Fruit fly (Drosophila melanogaster) whole organism, embryonic: ENCODE measurements around the gene CG14650.

Experiments used
- Asciz ChIP-seq: fragments of 200-800 bp; sonication (Bioruptor generic); optimal IDR thresholded peaks from 2 replicates; lab custom pipeline; 2017; ENCODE audit warnings: missing biosample characterization, mild to moderate bottlenecking, missing genetic modification characterization, missing genetic modification reagents
- Atf6 ChIP-seq: fragments of 200-800 bp; sonication (Bioruptor generic); IDR thresholded peaks from 2 replicates; pipeline ENCODE4 v1.3.6; 2022; ENCODE audit warnings: missing biosample characterization, missing genetic modification characterization
- CG10543 ChIP-seq: fragments of 200-800 bp; sonication (Bioruptor generic); optimal IDR thresholded peaks from 3 replicates; lab custom pipeline; 2017; ENCODE audit warnings: missing biosample characterization, mild to moderate bottlenecking, missing genetic modification characterization, moderate library complexity
- CG13123 ChIP-seq: fragments of 200-800 bp; sonication (Bioruptor generic); optimal IDR thresholded peaks from 2 replicates; lab custom pipeline; 2016; ENCODE audit warnings: missing biosample characterization, missing genetic modification characterization
- CG14965 ChIP-seq: fragments of 200-800 bp; sonication (Bioruptor generic); optimal IDR thresholded peaks from 2 replicates; lab custom pipeline; 2016; ENCODE audit warnings: missing biosample characterization, missing genetic modification characterization, borderline replicate concordance
- CG15479 ChIP-seq: fragments of 200-800 bp; sonication (Bioruptor generic); optimal IDR thresholded peaks from 3 replicates; lab custom pipeline; 2019; ENCODE audit warnings: missing biosample characterization, mild to moderate bottlenecking, missing genetic modification characterization, moderate library complexity
- CG15514 ChIP-seq: fragments of 200-800 bp; sonication (Bioruptor generic); optimal IDR thresholded peaks from 3 replicates; lab custom pipeline; 2017; ENCODE audit warnings: missing biosample characterization, missing genetic modification characterization, mild to moderate bottlenecking, moderate library complexity, missing genetic modification reagents
- CG17359 ChIP-seq: fragments of 200-800 bp; sonication (Bioruptor generic); optimal IDR thresholded peaks from 3 replicates; lab custom pipeline; 2018; ENCODE audit warnings: missing biosample characterization, mild to moderate bottlenecking, missing genetic modification characterization, moderate library complexity
- CG17802 ChIP-seq: fragments of 200-800 bp; sonication (Bioruptor generic); optimal IDR thresholded peaks from 2 replicates; lab custom pipeline; 2018; ENCODE audit warnings: missing biosample characterization, mild to moderate bottlenecking, missing genetic modification characterization, moderate library complexity
- CG2712 ChIP-seq: fragments of 200-800 bp; optimal IDR thresholded peaks from 3 replicates; lab custom pipeline; 2019; ENCODE audit warnings: missing biosample characterization, mild to moderate bottlenecking, missing genetic modification characterization, moderate library complexity
- CG2889 ChIP-seq: fragments of 200-800 bp; sonication (Bioruptor generic); IDR thresholded peaks from 3 replicates; pipeline ENCODE4 v1.3.6; 2022; ENCODE audit warnings: missing biosample characterization, missing genetic modification characterization
- CG31388 ChIP-seq: fragments of 200-800 bp; sonication (Bioruptor generic); optimal IDR thresholded peaks from 2 replicates; lab custom pipeline; 2016; ENCODE audit warnings: missing biosample characterization, missing genetic modification characterization
- CG34422 ChIP-seq: fragments of 200-800 bp; sonication (Bioruptor generic); IDR thresholded peaks from 3 replicates; pipeline ENCODE4 v1.3.6; 2022; ENCODE audit warnings: missing biosample characterization, missing genetic modification characterization
- CG4820 ChIP-seq: fragments of 200-800 bp; sonication (Bioruptor generic); optimal IDR thresholded peaks from 3 replicates; lab custom pipeline; 2016; ENCODE audit warnings: missing biosample characterization, missing genetic modification characterization
- CG6683 ChIP-seq: fragments of 200-800 bp; sonication (Bioruptor generic); optimal IDR thresholded peaks from 2 replicates; lab custom pipeline; 2017; ENCODE audit warnings: missing biosample characterization, mild to moderate bottlenecking, missing genetic modification characterization, missing genetic modification reagents
- CG9437 ChIP-seq: fragments of 200-800 bp; sonication (Bioruptor generic); optimal IDR thresholded peaks from 2 replicates; lab custom pipeline; 2018; ENCODE audit warnings: missing biosample characterization, mild to moderate bottlenecking, missing genetic modification characterization
- CG9727 ChIP-seq: fragments of 200-800 bp; sonication (Bioruptor generic); optimal IDR thresholded peaks from 3 replicates; lab custom pipeline; 2017; ENCODE audit warnings: missing biosample characterization, mild to moderate bottlenecking, missing genetic modification characterization
- D19A ChIP-seq: fragments of 200-800 bp; optimal IDR thresholded peaks from 3 replicates; lab custom pipeline; 2019; ENCODE audit warnings: missing biosample characterization, mild to moderate bottlenecking, missing genetic modification characterization, moderate library complexity
- D19B ChIP-seq: fragments of 200-800 bp; sonication (Bioruptor generic); optimal IDR thresholded peaks from 2 replicates; lab custom pipeline; 2017; ENCODE audit warnings: missing biosample characterization, mild to moderate bottlenecking, missing genetic modification characterization
- Fer1 ChIP-seq: fragments of 200-800 bp; sonication (Bioruptor generic); optimal IDR thresholded peaks from 2 replicates; lab custom pipeline; 2017; ENCODE audit warnings: missing biosample characterization, mild to moderate bottlenecking, missing genetic modification characterization
- HLHmδ ChIP-seq: fragments of 200-800 bp; sonication (Bioruptor generic); optimal IDR thresholded peaks from 2 replicates; lab custom pipeline; 2018; ENCODE audit warnings: missing biosample characterization, mild to moderate bottlenecking, missing genetic modification characterization, moderate library complexity
- Hmx ChIP-seq: fragments of 200-800 bp; sonication (Bioruptor generic); optimal IDR thresholded peaks from 2 replicates; lab custom pipeline; 2016; ENCODE audit warnings: missing biosample characterization, missing genetic modification characterization
- Hsf ChIP-seq: fragments of 200-800 bp; sonication (Bioruptor generic); optimal IDR thresholded peaks from 3 replicates; lab custom pipeline; 2016; ENCODE audit warnings: missing biosample characterization, missing genetic modification characterization
- Oli ChIP-seq: fragments of 200-800 bp; sonication (Bioruptor generic); optimal IDR thresholded peaks from 2 replicates; lab custom pipeline; 2018; ENCODE audit warnings: missing biosample characterization, mild to moderate bottlenecking, missing genetic modification characterization, moderate library complexity
- Rx ChIP-seq: fragments of 200-800 bp; sonication (Bioruptor generic); IDR thresholded peaks from 2 replicates; pipeline ENCODE4 v1.3.6; 2022; ENCODE audit warnings: missing biosample characterization, missing genetic modification characterization
- Ssrp ChIP-seq: fragments of 200-800 bp; sonication (Bioruptor generic); optimal IDR thresholded peaks from 2 replicates; lab custom pipeline; 2018; ENCODE audit warnings: missing biosample characterization, mild to moderate bottlenecking, missing genetic modification characterization, moderate library complexity
- ac ChIP-seq: fragments of 200-800 bp; sonication (Bioruptor generic); optimal IDR thresholded peaks from 3 replicates; lab custom pipeline; 2017; ENCODE audit warnings: missing biosample characterization, mild to moderate bottlenecking, missing genetic modification characterization
- aop ChIP-seq: fragments of 200-800 bp; sonication (Bioruptor generic); IDR thresholded peaks from 2 replicates; pipeline ENCODE4 v1.3.6; 2022; ENCODE audit warnings: missing biosample characterization, missing genetic modification characterization
- bowl ChIP-seq: fragments of 200-800 bp; sonication (Bioruptor generic); IDR thresholded peaks from 2 replicates; pipeline ENCODE4 v1.3.6; 2022; ENCODE audit warnings: missing biosample characterization, missing genetic modification characterization
- cas ChIP-seq: fragments of 200-800 bp; sonication (Bioruptor generic); IDR thresholded peaks from 2 replicates; pipeline ENCODE4 v1.3.6; 2022; ENCODE audit warnings: missing biosample characterization, missing genetic modification characterization
- chinmo ChIP-seq: fragments of 200-800 bp; sonication (Bioruptor generic); IDR thresholded peaks from 4 replicates; pipeline ENCODE4 v1.3.6; 2022; ENCODE audit warnings: missing biosample characterization, missing genetic modification characterization; ENCODE audit not compliant: partially characterized antibody
- dimm ChIP-seq: fragments of 200-800 bp; sonication (Bioruptor generic); IDR thresholded peaks from 2 replicates; pipeline ENCODE4 v1.3.6; 2022; ENCODE audit warnings: missing biosample characterization, missing genetic modification characterization
- esg ChIP-seq: fragments of 200-800 bp; sonication (Bioruptor generic); conservative IDR thresholded peaks from 2 replicates; pipeline ENCODE4 v1.3.6; 2022; ENCODE audit warnings: missing biosample characterization, missing genetic modification characterization
- grau ChIP-seq: fragments of 200-800 bp; optimal IDR thresholded peaks from 3 replicates; lab custom pipeline; 2019; ENCODE audit warnings: missing biosample characterization, mild to moderate bottlenecking, missing genetic modification characterization, moderate library complexity
- hkb ChIP-seq, 2 experiments: fragments of 200-800 bp in 1 of 2; fragments of >200 bp in 1 of 2; sonication (Bioruptor generic) in 1 of 2; IDR thresholded peaks in 1 of 2; optimal IDR thresholded peaks in 1 of 2; 2 replicates each; pipeline versions ENCODE4 v1.3.6 to Lab custom; 2017 to 2022; ENCODE audit warnings: missing biosample characterization in 1 of 2, missing genetic modification characterization in 1 of 2
- jumu ChIP-seq: fragments of 200-800 bp; sonication (Bioruptor generic); optimal IDR thresholded peaks from 3 replicates; lab custom pipeline; 2016; ENCODE audit warnings: missing biosample characterization, missing genetic modification characterization
- klu ChIP-seq: fragments of 200-800 bp; sonication (Bioruptor generic); IDR thresholded peaks from 2 replicates; pipeline ENCODE4 v1.3.6; 2022; ENCODE audit warnings: missing biosample characterization, missing genetic modification characterization
- onecut ChIP-seq: fragments of 200-800 bp; sonication (Bioruptor generic); IDR thresholded peaks from 2 replicates; pipeline ENCODE4 v1.3.6; 2022; ENCODE audit warnings: missing biosample characterization, missing genetic modification characterization
- prd ChIP-seq, 3 experiments: fragments of >200 bp in 2 of 3; fragments of 200-800 bp in 1 of 3; sonication (Bioruptor generic) in 1 of 3; optimal IDR thresholded peaks in 2 of 3; IDR thresholded peaks in 1 of 3; 2 replicates in 2 of 3; 3 replicates in 1 of 3; pipeline versions ENCODE4 v1.3.6 to Lab custom; 2017 to 2022; ENCODE audit warnings: missing biosample characterization in 1 of 3, missing genetic modification characterization in 1 of 3
- ro ChIP-seq: fragments of 200-800 bp; sonication (Bioruptor generic); IDR thresholded peaks from 2 replicates; pipeline ENCODE4 v1.3.6; 2022; ENCODE audit warnings: missing biosample characterization, missing genetic modification characterization
- row ChIP-seq: fragments of 200-800 bp; sonication (Bioruptor generic); IDR thresholded peaks from 3 replicates; pipeline ENCODE4 v1.3.6; 2022; ENCODE audit warnings: missing biosample characterization, missing genetic modification characterization
- so ChIP-seq: fragments of 200-800 bp; sonication (Bioruptor generic); IDR thresholded peaks from 3 replicates; pipeline ENCODE4 v1.3.6; 2022; ENCODE audit warnings: missing biosample characterization, missing genetic modification characterization
- sqz ChIP-seq: fragments of 200-800 bp; sonication (Bioruptor generic); optimal IDR thresholded peaks from 3 replicates; lab custom pipeline; 2018; ENCODE audit warnings: missing biosample characterization, mild to moderate bottlenecking, missing genetic modification characterization
- stwl ChIP-seq: fragments of 200-800 bp; sonication (Bioruptor generic); optimal IDR thresholded peaks from 3 replicates; lab custom pipeline; 2018; ENCODE audit warnings: missing biosample characterization, mild to moderate bottlenecking, missing genetic modification characterization, moderate library complexity
- toy ChIP-seq: fragments of 200-800 bp; sonication (Bioruptor generic); IDR thresholded peaks from 2 replicates; pipeline ENCODE4 v1.3.6; 2022; ENCODE audit warnings: missing biosample characterization, missing genetic modification characterization
- tx ChIP-seq: fragments of 200-800 bp; sonication (Bioruptor generic); optimal IDR thresholded peaks from 2 replicates; lab custom pipeline; 2016; ENCODE audit warnings: missing biosample characterization, missing genetic modification characterization
- vnd ChIP-seq: fragments of 200-800 bp; sonication (Bioruptor generic); IDR thresholded peaks from 3 replicates; pipeline ENCODE4 v1.3.6; 2022; ENCODE audit warnings: missing biosample characterization, missing genetic modification characterization; ENCODE audit not compliant: partially characterized antibody
- vvl ChIP-seq: fragments of 200-800 bp; sonication (Bioruptor generic); IDR thresholded peaks from 2 replicates; pipeline ENCODE4 v1.3.6; 2022; ENCODE audit warnings: missing biosample characterization, missing genetic modification characterization
- zfh2 ChIP-seq: fragments of 200-800 bp; sonication (Bioruptor generic); optimal IDR thresholded peaks from 2 replicates; lab custom pipeline; 2016; ENCODE audit warnings: missing biosample characterization, missing genetic modification characterization

The CG14650 gene

dm6 chr3R:4471047-4471751, 34.0 kb downstream of the CG14650 start (continued):
- TF ChIP-seq bowl (no peak), stwl (tag; lab: Kevin White, UChicago) (no peak), CG10543 (peak; percentile 93), CG2712 (no peak), vvl (GFP tag; lab: Robert Waterston, UW) (0 out of 2 replicates have a peak, but pooled peaks have one; percentile 19), CG4820 (GFP tag; lab: Kevin White, UChicago) (no peak), so (GFP tag; lab: Robert Waterston, UW) (no peak), ac (GFP tag; lab: Kevin White, UChicago) (no peak), Fer1 (GFP tag; lab: Kevin White, UChicago) (peak; percentile 35), cas (GFP tag; lab: Robert Waterston, UW) (no peak), CG17802 (tag; lab: Kevin White, UChicago) (no peak), CG15514 (GFP tag; lab: Kevin White, UChicago) (peak; percentile 25), Atf6 (GFP tag; lab: Robert Waterston, UW) (peak; percentile 50; the same call in 1 of the 2 replicates), ro (no peak), esg (GFP tag; lab: Robert Waterston, UW) (no peak), hkb (optimal IDR thresholded peaks at IDR 0.05; lab: Kevin White, UChicago) (no peak), hkb (GFP tag; IDR thresholded peaks at IDR 0.05; lab: Robert Waterston, UW) (no peak; the same call in 1 of the 2 replicates), HLHmδ (no peak), D19B (no peak), jumu (no peak), aop (GFP tag; lab: Robert Waterston, UW) (no peak), Asciz (GFP tag; lab: Kevin White, UChicago) (no peak), CG31388 (GFP tag; lab: Kevin White, UChicago) (no peak), Ssrp (tag; lab: Kevin White, UChicago) (no peak), CG9727 (GFP tag; lab: Kevin White, UChicago) (no peak), CG6683 (GFP tag; lab: Kevin White, UChicago) (no peak), CG9437 (GFP tag; lab: Kevin White, UChicago) (no peak), toy (GFP tag; lab: Robert Waterston, UW) (no peak), zfh2 (GFP tag; lab: Kevin White, UChicago) (no peak), CG2889 (GFP tag; lab: Robert Waterston, UW) (no peak), prd (optimal IDR thresholded peaks at IDR 0.05; lab: Kevin White, UChicago) (no peak), prd (GFP tag; IDR thresholded peaks at IDR 0.05; lab: Robert Waterston, UW) (no peak), D19A (tag; lab: Kevin White, UChicago) (no peak), CG17359 (tag; lab: Kevin White, UChicago) (no peak), CG34422 (GFP tag; lab: Robert Waterston, UW) (0 out of 3 replicates have a peak, but pooled peaks have one; percentile 31), vnd (0 out of 3 replicates have a peak, but pooled peaks have one; percentile 30), Hmx (GFP tag; lab: Kevin White, UChicago) (no peak), CG15479 (GFP tag; lab: Kevin White, UChicago) (no peak), sqz (no peak), CG13123 (GFP tag; lab: Kevin White, UChicago) (no peak), Hsf (GFP tag; lab: Kevin White, UChicago) (no peak), Rx (GFP tag; lab: Robert Waterston, UW) (no peak), chinmo (GFP tag; lab: Robert Waterston, UW) (peak; percentile 81; the same call in 3 of the 4 replicates), CG14965 (GFP tag; lab: Kevin White, UChicago) (no peak), Oli (tag; lab: Kevin White, UChicago) (no peak), onecut (peak; percentile 15; the same call in 1 of the 2 replicates), grau (tag; lab: Kevin White, UChicago) (no peak), tx (no peak), klu (GFP tag; lab: Robert Waterston, UW) (no peak), row (GFP tag; lab: Robert Waterston, UW) (no peak; the same call in 2 of the 3 replicates), dimm (GFP tag; lab: Robert Waterston, UW) (no peak)
